Worm (Caenorhabditis elegans) whole organism, mixed stage, embryonic: ENCODE data around the gene F44G3.7.

Experiments used
- ces-1 ChIP-seq: fragments of 150-350 bp; optimal IDR thresholded peaks from 2 replicates; lab custom pipeline; 2014; ENCODE audit warnings: missing biosample characterization, missing genetic modification reagents, missing genetic modification characterization
- flh-1 ChIP-seq: fragments of 200-800 bp; sonication (Bioruptor generic); optimal IDR thresholded peaks from 2 replicates; lab custom pipeline; 2018; ENCODE audit warnings: mild to moderate bottlenecking, missing genetic modification characterization, moderate library complexity, missing compliant biosample characterization
- lsy-2 ChIP-seq: fragments of 150-350 bp; optimal IDR thresholded peaks from 2 replicates; lab custom pipeline; 2014; ENCODE audit warnings: missing biosample characterization, missing genetic modification characterization
- mep-1 ChIP-seq: fragments of 150-350 bp; optimal IDR thresholded peaks from 2 replicates; lab custom pipeline; 2017; ENCODE audit warnings: missing biosample characterization, missing genetic modification reagents, missing genetic modification characterization, inconsistent platforms
- nhr-12 ChIP-seq: fragments of 150-350 bp; optimal IDR thresholded peaks from 2 replicates; lab custom pipeline; 2014; ENCODE audit warnings: missing biosample characterization, missing genetic modification characterization
- nhr-237 ChIP-seq: fragments of 150-350 bp; optimal IDR thresholded peaks from 2 replicates; lab custom pipeline; 2014; ENCODE audit warnings: missing biosample characterization, missing genetic modification characterization
- nhr-76 ChIP-seq: sonication (generic microtip); optimal IDR thresholded peaks from 2 replicates; lab custom pipeline; 2017; ENCODE audit warnings: missing biosample characterization, missing genetic modification characterization
- snpc-4 ChIP-seq: fragments of 150-350 bp; optimal IDR thresholded peaks from 2 replicates; lab custom pipeline; 2014; ENCODE audit warnings: missing biosample characterization, missing genetic modification characterization
- unc-39 ChIP-seq: fragments of 150-350 bp; optimal IDR thresholded peaks from 2 replicates; lab custom pipeline; 2014; ENCODE audit warnings: missing biosample characterization, missing genetic modification characterization
- unc-62 ChIP-seq: fragments of 150-350 bp; optimal IDR thresholded peaks from 2 replicates; lab custom pipeline; 2014; ENCODE audit warnings: missing biosample characterization, missing genetic modification reagents, missing genetic modification characterization
- ztf-11 ChIP-seq: fragments of 150-350 bp; optimal IDR thresholded peaks from 2 replicates; lab custom pipeline; 2014; ENCODE audit warnings: missing biosample characterization, missing genetic modification characterization

ce11 chrV:16090685-16091084, 46.3 kb downstream of the F44G3.7 start, which contains the start of gene F22B8.3:
- TF ChIP-seq lsy-2 (tag; lab: Kevin White, UChicago) (no peak), mep-1 (no peak), nhr-12 (tag; lab: Kevin White, UChicago) (no peak), snpc-4 (tag; lab: Kevin White, UChicago) (no peak), nhr-76 (no peak), unc-62 (GFP tag; lab: Kevin White, UChicago) (no peak), ces-1 (GFP tag; lab: Kevin White, UChicago) (no peak), ztf-11 (no peak), nhr-237 (tag; lab: Kevin White, UChicago) (no peak), flh-1 (GFP tag; lab: Kevin White, UChicago) (no peak), unc-39 (tag; lab: Kevin White, UChicago) (no peak)
